Worm (Caenorhabditis elegans): ENCODE measurements around the gene srw-143.

- TF ChIP-seq aly-1 (tag; optimal IDR thresholded peaks at IDR 0.05) (no peak), tbx-37 (GFP tag; conservative IDR thresholded peaks at IDR 0.05) (no peak), scrt-1 (GFP tag; IDR thresholded peaks at IDR 0.05) (no peak), B0310.2 (tag; optimal IDR thresholded peaks at IDR 0.05) (no peak), hmg-4 (GFP tag; optimal IDR thresholded peaks at IDR 0.05) (no peak), ama-1 (optimal IDR thresholded peaks at IDR 0.05) (no peak), flt-1 (GFP tag; IDR thresholded peaks at IDR 0.05) (no peak), ceh-36 (tag; optimal IDR thresholded peaks at IDR 0.05) (no peak), pes-1 (GFP tag; IDR thresholded peaks at IDR 0.05) (no peak), sea-1 (GFP tag; conservative IDR thresholded peaks at IDR 0.05) (no peak), tra-4 (tag; optimal IDR thresholded peaks at IDR 0.05) (no peak)
These were observed 2.8 kb downstream of the srw-143 start, which contains the start of gene srw-141 for ce11 chrV:2938497-2938896.
